Fruit fly (Drosophila melanogaster) whole organism: ENCODE data around the gene CG32354.

Source experiments
- EcR ChIP-seq, 2 experiments: fragments of >200 bp; optimal IDR thresholded peaks; 2 replicates each; lab custom pipeline; 2017; ENCODE audit warnings: missing biosample characterization in 2 of 2, missing genetic modification characterization in 2 of 2, missing genetic modification reagents in 2 of 2
- psq ChIP-seq: fragments of >200 bp; optimal IDR thresholded peaks from 2 replicates; lab custom pipeline; 2017

DNA sequence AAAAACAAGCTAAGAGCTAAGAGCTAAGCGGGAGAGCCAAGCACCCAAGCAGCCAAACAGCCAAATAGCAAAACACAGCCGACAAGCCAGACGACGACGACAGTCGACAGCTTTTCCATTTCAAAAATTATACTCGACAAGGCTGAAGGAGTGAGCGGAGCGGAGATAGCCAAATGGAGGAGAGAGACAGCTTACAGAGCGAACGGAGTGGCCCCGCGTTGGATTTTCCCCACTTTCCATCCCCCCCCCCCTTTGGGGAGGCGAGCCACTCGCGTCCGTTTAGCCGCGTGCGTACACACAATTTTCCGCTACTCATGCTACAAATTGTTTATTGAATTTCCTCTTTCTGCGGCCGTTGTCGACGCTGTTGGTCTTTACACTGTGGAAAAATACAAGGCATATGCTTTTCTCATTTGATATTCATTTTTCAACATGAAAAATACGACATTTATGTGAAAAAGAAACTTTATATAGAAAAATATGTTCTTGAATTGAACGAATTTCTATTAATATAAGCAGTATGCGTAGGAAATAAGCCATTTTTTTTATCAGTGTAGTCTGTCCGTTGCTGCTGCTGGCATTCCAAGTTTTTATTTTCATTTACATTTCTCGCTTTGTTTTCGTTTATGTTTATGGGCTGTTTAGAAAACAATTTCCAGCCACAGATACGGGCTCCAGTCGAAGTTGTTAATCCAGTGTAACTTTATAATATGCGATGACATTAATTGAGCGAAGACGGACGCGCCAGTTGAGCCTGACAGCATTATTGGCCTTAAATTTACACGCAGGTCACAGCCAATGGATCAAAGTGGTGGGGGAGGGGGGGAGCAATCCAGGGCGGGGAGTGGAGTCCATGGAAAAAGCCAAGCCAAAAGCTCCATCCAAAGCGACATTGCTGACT lies 36.1 kb upstream of the CG32354 start:
- TF ChIP-seq psq (lab: Kevin White, UChicago) (no peak), EcR (GFP tag; optimal IDR thresholded peaks at IDR 0.05; lab: Kevin White, UChicago) (no peak)
